Worm (Caenorhabditis elegans) whole organism, L4 larva: ENCODE results near the gene C34B4.4.

Source experiments
- T26A8.4 ChIP-seq: fragments of 200-800 bp; sonication (Bioruptor generic); IDR thresholded peaks from 2 replicates; pipeline ENCODE4 v1.3.6; 2022; ENCODE audit warnings: missing genetic modification characterization, missing compliant biosample characterization
- attf-4 ChIP-seq: sonication (generic microtip); optimal IDR thresholded peaks from 3 replicates; lab custom pipeline; 2017; ENCODE audit warnings: missing biosample characterization, missing genetic modification characterization
- ceh-62 ChIP-seq: sonication (generic microtip); optimal IDR thresholded peaks from 2 replicates; lab custom pipeline; 2017; ENCODE audit warnings: missing biosample characterization, missing genetic modification characterization
- dpl-1 ChIP-seq: fragments of 150-350 bp; optimal IDR thresholded peaks from 2 replicates; lab custom pipeline; 2014; ENCODE audit warnings: missing biosample characterization, missing genetic modification reagents, missing genetic modification characterization
- madf-9 ChIP-seq: fragments of 200-800 bp; sonication (Bioruptor generic); conservative IDR thresholded peaks from 2 replicates; pipeline ENCODE4 v1.3.6; 2022; ENCODE audit warnings: missing genetic modification reagents, missing genetic modification characterization, missing compliant biosample characterization
- pha-4 ChIP-seq, 2 experiments: fragments of 150-350 bp in 1 of 2; fragments of 200-800 bp in 1 of 2; sonication (Bioruptor generic) in 1 of 2; IDR thresholded peaks in 1 of 2; optimal IDR thresholded peaks in 1 of 2; 2 replicates each; pipeline versions ENCODE4 v1.3.6 to Lab custom; 2014 to 2022; ENCODE audit warnings: missing genetic modification characterization in 2 of 2, missing genetic modification reagents in 2 of 2, missing biosample characterization in 1 of 2, missing compliant biosample characterization in 1 of 2
- skn-1 ChIP-seq: fragments of 150-350 bp; optimal IDR thresholded peaks from 2 replicates; lab custom pipeline; 2014; ENCODE audit warnings: missing biosample characterization, missing genetic modification characterization
- unc-62 ChIP-seq, 3 experiments: fragments of 150-350 bp in 1 of 3; sonication (generic microtip); optimal IDR thresholded peaks in 2 of 3; peaks in 1 of 3; 1 replicate in 1 of 3; 2 replicates in 2 of 3; lab custom pipeline; 2014 to 2017; ENCODE audit warnings: missing biosample characterization in 3 of 3, missing genetic modification characterization in 3 of 3, missing genetic modification reagents in 3 of 3, missing genotype in 1 of 3

DNA sequence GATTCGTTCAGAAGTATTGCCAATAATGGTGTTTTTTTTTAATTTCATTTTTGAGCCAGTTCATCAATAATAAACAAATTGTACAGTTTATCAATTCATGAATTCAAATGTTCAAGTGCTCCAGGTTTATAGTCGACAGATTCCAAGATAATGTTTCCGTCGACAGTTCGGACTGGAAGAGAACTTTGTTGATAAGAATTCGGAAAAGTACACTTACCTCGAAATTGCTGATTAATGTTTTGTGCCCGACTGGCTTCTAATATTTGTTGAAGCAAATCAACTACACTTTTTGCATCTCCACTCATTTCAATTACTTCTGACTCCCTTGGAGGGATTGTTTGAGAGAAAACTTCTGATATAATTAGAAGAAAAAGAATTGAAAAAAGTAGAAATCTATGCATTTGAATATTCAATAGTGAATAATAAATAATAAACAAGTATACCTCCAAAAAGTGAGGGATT lies 41.0 kb upstream of the C34B4.4 start, which contains the start of gene W07G4.8:
- TF ChIP-seq unc-62 (GFP tag; optimal IDR thresholded peaks at IDR 0.05 in 1 of 2; lab: Kevin White, UChicago), result peak in 1 of 2 experiments; percentile 71
- TF ChIP-seq unc-62 (tag; optimal IDR thresholded peaks at IDR 0.05; lab: Kevin White, UChicago), result no peak
- TF ChIP-seq skn-1 (tag; lab: Kevin White, UChicago), result no peak
- no peak for TF ChIP-seq pha-4 (GFP tag; IDR thresholded peaks at IDR 0.05; lab: Robert Waterston, UW)
- TF ChIP-seq pha-4 (tag; optimal IDR thresholded peaks at IDR 0.05; lab: Kevin White, UChicago), result no peak
- no peak for TF ChIP-seq attf-4 (tag; lab: Kevin White, UChicago)
- TF ChIP-seq dpl-1 (GFP tag; lab: Kevin White, UChicago), result no peak
- TF ChIP-seq ceh-62 (tag; lab: Kevin White, UChicago), result no peak
- no peak for TF ChIP-seq T26A8.4 (GFP tag; lab: Robert Waterston, UW)
- TF ChIP-seq madf-9 (GFP tag; lab: Robert Waterston, UW), result no peak
